Fruit fly (Drosophila melanogaster): Measurements from ENCODE around the gene CG5412.
A peak's percentile ranks its signal among the peaks of the same experiment; 100 is the strongest.

CG5412 gene

DNA sequence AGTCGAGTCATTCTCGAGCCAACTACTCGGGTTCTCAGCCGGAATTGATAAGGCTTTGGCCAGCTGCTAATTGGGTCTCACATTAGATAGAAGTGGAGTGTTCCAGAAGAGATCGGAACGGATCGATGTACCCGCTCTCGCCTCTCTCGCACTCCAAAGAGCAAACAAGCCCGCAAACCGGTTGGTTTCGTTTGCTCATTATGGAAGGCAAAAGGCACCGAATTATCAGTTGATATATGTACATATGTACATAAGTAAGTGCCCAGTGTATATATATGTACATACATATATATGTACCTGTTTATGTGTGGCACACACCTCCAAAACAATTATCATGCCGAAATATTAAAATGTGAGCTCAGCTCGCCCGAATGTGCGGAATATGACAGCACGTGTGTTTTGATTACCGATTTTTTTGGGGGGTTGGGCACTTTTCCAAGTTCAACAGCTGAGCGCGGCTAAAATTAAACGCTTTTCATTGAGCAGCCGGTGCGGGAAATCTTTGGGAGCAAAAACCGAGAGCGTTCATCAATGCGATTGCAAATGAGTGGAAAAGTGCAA, 21.1 kb upstream of the CG5412 start (continued):
- no peak for TF ChIP-seq ewg (GFP tag; optimal IDR thresholded peaks at IDR 0.05)
- TF ChIP-seq CG8290 (GFP tag; optimal IDR thresholded peaks at IDR 0.05), result no peak
- TF ChIP-seq CG8290 (tag; optimal IDR thresholded peaks at IDR 0.05), result peak; percentile 66 to 88
- TF ChIP-seq CG9932 (GFP tag; IDR thresholded peaks at IDR 0.05), result no peak
- TF ChIP-seq CG11696 (GFP tag; IDR thresholded peaks at IDR 0.05), result no peak
- no peak for TF ChIP-seq lab (GFP tag; optimal IDR thresholded peaks at IDR 0.05)
- no peak for TF ChIP-seq Antp (GFP tag; optimal IDR thresholded peaks at IDR 0.05)
- no peak for TF ChIP-seq CG10565 (GFP tag; optimal IDR thresholded peaks at IDR 0.05)
- no peak for TF ChIP-seq ro (GFP tag; IDR thresholded peaks at IDR 0.05)
- peak; percentile 43 for TF ChIP-seq caup (GFP tag; optimal IDR thresholded peaks at IDR 0.05; ENCODE audit: severe bottlenecking)
- TF ChIP-seq Tbp (GFP tag; optimal IDR thresholded peaks at IDR 0.05), result no peak
- TF ChIP-seq CrebB (tag; optimal IDR thresholded peaks at IDR 0.05), result peak; percentile 60
- peak; percentile 52 for TF ChIP-seq CG10431 (GFP tag; optimal IDR thresholded peaks at IDR 0.05)
- TF ChIP-seq HLH4C (GFP tag; IDR thresholded peaks at IDR 0.05; ENCODE audit: partially characterized antibody), result no peak
- TF ChIP-seq NC2β (GFP tag; optimal IDR thresholded peaks at IDR 0.05), result no peak
- TF ChIP-seq Nf-YA (GFP tag; IDR thresholded peaks at IDR 0.05), result no peak
- TF ChIP-seq Lpt (GFP tag; optimal IDR thresholded peaks at IDR 0.05), result no peak

DNA sequence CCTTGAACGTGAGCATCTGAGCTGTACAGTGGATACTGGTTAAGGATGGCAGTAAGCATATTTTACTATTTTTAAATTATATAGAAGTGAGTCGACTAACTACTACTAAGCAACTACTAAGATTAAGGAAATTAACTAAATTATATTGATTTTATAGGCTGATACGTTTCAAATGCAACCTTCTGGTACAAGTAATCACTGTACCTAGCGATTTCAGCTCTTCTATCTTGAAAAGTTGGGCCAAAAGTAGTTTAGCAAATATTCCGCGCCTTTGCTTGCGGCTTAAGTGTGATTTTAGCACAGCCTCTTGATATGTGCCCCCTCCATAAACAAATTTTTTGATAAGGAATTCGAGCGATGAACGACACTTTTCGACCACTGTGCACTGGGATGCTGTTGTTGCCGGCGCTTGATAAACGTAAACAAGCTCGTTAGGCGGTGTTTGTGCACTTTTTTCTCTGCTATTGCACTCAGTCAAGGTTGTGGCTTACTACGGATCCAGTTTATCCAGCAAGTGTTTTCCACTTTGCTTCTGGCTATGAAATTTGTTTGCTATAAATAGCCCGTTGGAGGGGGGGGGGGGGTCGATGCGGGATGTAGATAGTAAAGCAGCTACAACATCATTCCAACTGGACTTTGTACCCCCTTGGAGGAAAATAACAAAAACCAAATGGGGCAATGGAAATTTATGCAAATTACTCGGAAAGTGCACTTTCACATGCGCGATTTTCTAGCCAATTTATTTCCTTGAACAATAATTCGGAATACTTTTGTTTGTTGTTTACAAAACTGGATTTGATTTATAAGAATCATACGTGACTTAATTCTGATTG, 20.4 kb upstream of the CG5412 start:
- TF ChIP-seq vfl (GFP tag; optimal IDR thresholded peaks at IDR 0.05) (peak; percentile 9), CG18262 (tag; optimal IDR thresholded peaks at IDR 0.05) (peak; percentile 52), CG31365 (tag; optimal IDR thresholded peaks at IDR 0.05) (no peak), CG14050 (GFP tag; IDR thresholded peaks at IDR 0.05) (peak; percentile 65), CG18764 (GFP tag; optimal IDR thresholded peaks at IDR 0.05) (peak; percentile 27), CG1792 (GFP tag; optimal IDR thresholded peaks at IDR 0.05) (peak; percentile 4), vvl (GFP tag; IDR thresholded peaks at IDR 0.05) (peak; percentile 52; the same call in 1 of the 2 replicates), CG1647 (GFP tag; optimal IDR thresholded peaks at IDR 0.05) (no peak), ken (GFP tag; IDR thresholded peaks at IDR 0.05) (no peak), CG12236 (GFP tag; optimal IDR thresholded peaks at IDR 0.05) (no peak), CG34224 (GFP tag; IDR thresholded peaks at IDR 0.05; ENCODE audit: partially characterized antibody) (no peak), da (GFP tag; optimal IDR thresholded peaks at IDR 0.05) (no peak), CG10147 (GFP tag; optimal IDR thresholded peaks at IDR 0.05) (no peak), gem (tag; optimal IDR thresholded peaks at IDR 0.05) (peak; percentile 77), croc (GFP tag; conservative IDR thresholded peaks at IDR 0.05) (peak; percentile 14; the same call in 1 of the 3 replicates), CG6854 (GFP tag; optimal IDR thresholded peaks at IDR 0.05) (no peak), CG7786 (GFP tag; optimal IDR thresholded peaks at IDR 0.05) (no peak), CG6791 (GFP tag; IDR thresholded peaks at IDR 0.05; ENCODE audit: partially characterized antibody) (no peak), CG15073 (GFP tag; optimal IDR thresholded peaks at IDR 0.05) (no peak), ro (GFP tag; IDR thresholded peaks at IDR 0.05) (peak; percentile 39; the same call in 1 of the 2 replicates), CG13296 (GFP tag; optimal IDR thresholded peaks at IDR 0.05) (peak; percentile 61), Fer2 (tag; optimal IDR thresholded peaks at IDR 0.05) (no peak), CG33213 (GFP tag; optimal IDR thresholded peaks at IDR 0.05) (peak; percentile 20), CG15514 (GFP tag; optimal IDR thresholded peaks at IDR 0.05) (peak; percentile 62), jigr1 (GFP tag; IDR thresholded peaks at IDR 0.05) (0 out of 3 replicates have a peak, but pooled peaks have one; percentile 38), Dip3 (GFP tag; optimal IDR thresholded peaks at IDR 0.05) (peak; percentile 73), Dek (tag; optimal IDR thresholded peaks at IDR 0.05) (peak; percentile 53), esg (GFP tag; conservative IDR thresholded peaks at IDR 0.05) (peak; percentile 76), zen (tag; optimal IDR thresholded peaks at IDR 0.05) (no peak), Six4 (GFP tag; optimal IDR thresholded peaks at IDR 0.05) (peak; percentile 37), row (GFP tag; IDR thresholded peaks at IDR 0.05) (peak; percentile 87), Elba2 (GFP tag; optimal IDR thresholded peaks at IDR 0.05) (no peak), disco-r (GFP tag; optimal IDR thresholded peaks at IDR 0.05) (no peak)

All from whole organism, embryonic.